Worm (Caenorhabditis elegans) whole organism, L4/young adult: ENCODE data around the gene B0361.9.

ENCODE experiments used
- W03F9.2 ChIP-seq: fragments of 150-350 bp; optimal IDR thresholded peaks from 2 replicates; lab custom pipeline; 2014; ENCODE audit warnings: missing biosample characterization, missing genetic modification characterization
- dao-5 ChIP-seq: sonication (generic microtip); optimal IDR thresholded peaks from 2 replicates; lab custom pipeline; 2016; ENCODE audit warnings: missing genotype, missing genetic modification characterization, moderate library complexity, missing compliant biosample characterization
- him-1 ChIP-seq: sonication (generic microtip); optimal IDR thresholded peaks from 2 replicates; lab custom pipeline; 2016; ENCODE audit warnings: missing genotype, missing genetic modification reagents, missing genetic modification characterization, missing compliant biosample characterization

DNA sequence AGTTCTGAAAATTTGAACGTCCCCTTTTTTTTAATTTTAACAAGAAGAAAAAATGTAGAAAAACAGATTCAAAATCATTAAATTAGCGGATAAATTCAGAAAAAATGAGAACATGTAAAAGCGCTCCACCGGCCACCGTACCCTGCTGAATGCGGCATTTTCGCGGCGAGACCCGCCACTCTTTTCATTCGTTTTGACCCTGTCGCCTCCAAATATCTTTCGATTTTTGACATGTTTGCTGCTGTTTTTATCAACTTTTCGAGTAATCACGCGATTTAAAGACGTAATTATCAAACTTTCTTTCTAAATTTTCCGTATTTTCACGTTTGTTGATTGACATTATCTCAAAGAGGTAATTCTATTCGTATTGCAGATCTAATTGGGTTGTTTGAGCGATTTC, 36.8 kb upstream of the B0361.9 start, which contains the start of gene gsp-2:
- TF ChIP-seq him-1 (tag; lab: Kevin White, UChicago) = no peak
- no peak for TF ChIP-seq dao-5 (tag; lab: Kevin White, UChicago)
- peak; percentile 85 for TF ChIP-seq W03F9.2 (tag; lab: Kevin White, UChicago)
